Fruit fly (Drosophila melanogaster): ENCODE data around the gene RhoGAP92B.

Gene RhoGAP92B

DNA sequence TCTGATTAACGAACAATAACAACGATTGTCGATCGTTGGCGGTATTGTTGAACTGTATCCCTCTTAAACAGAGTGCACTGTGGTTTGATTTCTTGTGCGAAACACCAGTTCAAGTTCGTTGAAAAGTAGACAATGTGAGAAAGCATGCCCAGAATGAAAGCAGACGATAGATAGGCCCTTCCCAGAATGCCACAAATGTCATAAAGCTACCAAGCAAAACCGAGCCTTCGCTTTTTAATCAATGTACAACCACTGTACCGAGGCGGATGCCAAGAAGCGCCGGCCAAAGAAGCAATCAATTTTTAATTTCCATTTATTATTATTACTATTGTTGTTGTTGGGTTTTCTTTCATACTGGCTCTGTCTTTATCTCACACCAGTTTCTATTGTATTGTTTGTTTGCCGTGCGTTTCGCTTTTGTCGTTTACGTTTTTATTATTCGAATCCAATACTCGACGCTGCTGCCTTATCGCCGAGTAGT lies 3.9 kb downstream of the RhoGAP92B start (continued):
- TF ChIP-seq Doc3 (GFP tag; IDR thresholded peaks at IDR 0.05; ENCODE audit: partially characterized antibody) = no peak
- peak; percentile 60 for TF ChIP-seq CG31365 (tag; optimal IDR thresholded peaks at IDR 0.05)
- TF ChIP-seq odd (GFP tag; optimal IDR thresholded peaks at IDR 0.05) = peak; percentile 79
- peak; percentile 73 for TF ChIP-seq Bdp1 (GFP tag; optimal IDR thresholded peaks at IDR 0.05)
- TF ChIP-seq aop (GFP tag; IDR thresholded peaks at IDR 0.05) = no peak
- no peak for TF ChIP-seq Hmx (GFP tag; optimal IDR thresholded peaks at IDR 0.05)
- peak; percentile 78 for TF ChIP-seq tin (GFP tag; optimal IDR thresholded peaks at IDR 0.05)
- peak; percentile 65 for TF ChIP-seq CG13123 (GFP tag; optimal IDR thresholded peaks at IDR 0.05)
- TF ChIP-seq Dad (GFP tag; optimal IDR thresholded peaks at IDR 0.05) = peak; percentile 74
- TF ChIP-seq zen2 (GFP tag; IDR thresholded peaks at IDR 0.05; ENCODE audit: partially characterized antibody) = no peak
- TF ChIP-seq zen (tag; optimal IDR thresholded peaks at IDR 0.05) = peak; percentile 5
- TF ChIP-seq CG4282 (GFP tag; optimal IDR thresholded peaks at IDR 0.05) = peak; percentile 73
- peak; percentile 85 for TF ChIP-seq sob (GFP tag; IDR thresholded peaks at IDR 0.05)
- peak; percentile 88 for TF ChIP-seq CG15269 (tag; optimal IDR thresholded peaks at IDR 0.05)
- TF ChIP-seq tll (GFP tag; optimal IDR thresholded peaks at IDR 0.05) = no peak
- TF ChIP-seq B-H1 (GFP tag; IDR thresholded peaks at IDR 0.05) = peak; percentile 72
- peak; percentile 69 for TF ChIP-seq CG10959 (GFP tag; IDR thresholded peaks at IDR 0.05)
- peak; percentile 69 for TF ChIP-seq pnt (GFP tag; optimal IDR thresholded peaks at IDR 0.05)
- TF ChIP-seq phol (tag; optimal IDR thresholded peaks at IDR 0.05) = peak; percentile 76
- peak; percentile 38; the same call in 1 of the 2 replicates for TF ChIP-seq Scr (GFP tag; IDR thresholded peaks at IDR 0.05; ENCODE audit: partially characterized antibody)
- peak; percentile 78 for TF ChIP-seq onecut (GFP tag; IDR thresholded peaks at IDR 0.05)
- peak; percentile 70 for TF ChIP-seq pb (GFP tag; optimal IDR thresholded peaks at IDR 0.05)
- 0 out of 2 replicates have a peak, but pooled peaks have one; percentile 23 for TF ChIP-seq CkIIα-i1 (GFP tag; IDR thresholded peaks at IDR 0.05)
- TF ChIP-seq tio (GFP tag; optimal IDR thresholded peaks at IDR 0.05) = peak; percentile 73
- TF ChIP-seq hb (GFP tag; IDR thresholded peaks at IDR 0.05; ENCODE audit: partially characterized antibody) = no peak
- TF ChIP-seq ftz-f1 (GFP tag; optimal IDR thresholded peaks at IDR 0.05) = no peak
- peak; percentile 74 for TF ChIP-seq Dek (tag; optimal IDR thresholded peaks at IDR 0.05)
- peak; percentile 65 for TF ChIP-seq CG3838 (GFP tag; optimal IDR thresholded peaks at IDR 0.05)
- peak; percentile 82 for TF ChIP-seq sisA (GFP tag; IDR thresholded peaks at IDR 0.05)
- peak; percentile 53 for TF ChIP-seq CG6683 (GFP tag; optimal IDR thresholded peaks at IDR 0.05)
- TF ChIP-seq sqz (GFP tag; optimal IDR thresholded peaks at IDR 0.05) = no peak
- TF ChIP-seq CG42726 (GFP tag; IDR thresholded peaks at IDR 0.05; ENCODE audit: partially characterized antibody) = no peak
- peak; percentile 25; the same call in 1 of the 2 replicates for TF ChIP-seq danr (GFP tag; IDR thresholded peaks at IDR 0.05)
- TF ChIP-seq CG8478 (optimal IDR thresholded peaks at IDR 0.05) = no peak
- peak; percentile 29 for TF ChIP-seq CG3995 (GFP tag; optimal IDR thresholded peaks at IDR 0.05)
- TF ChIP-seq fd64A (GFP tag; optimal IDR thresholded peaks at IDR 0.05) = peak; percentile 76
- TF ChIP-seq CG30431 (GFP tag; optimal IDR thresholded peaks at IDR 0.05) = peak; percentile 72
- TF ChIP-seq oc (tag; optimal IDR thresholded peaks at IDR 0.05) = peak; percentile 76
- peak; percentile 77 for TF ChIP-seq CG4730 (GFP tag; IDR thresholded peaks at IDR 0.05)
- peak; percentile 67 for TF ChIP-seq peb (GFP tag; IDR thresholded peaks at IDR 0.05)
- no peak for TF ChIP-seq CG6791 (GFP tag; IDR thresholded peaks at IDR 0.05; ENCODE audit: partially characterized antibody)
- TF ChIP-seq Kr (GFP tag; optimal IDR thresholded peaks at IDR 0.05) = no peak
- TF ChIP-seq CG10565 (GFP tag; optimal IDR thresholded peaks at IDR 0.05) = no peak
- peak; percentile 37 for TF ChIP-seq CG5180 (GFP tag; optimal IDR thresholded peaks at IDR 0.05)
- TF ChIP-seq CG8924 (tag; optimal IDR thresholded peaks at IDR 0.05) = peak; percentile 84
- TF ChIP-seq fd102C (GFP tag; optimal IDR thresholded peaks at IDR 0.05) = no peak
- TF ChIP-seq dmrt11E (tag; optimal IDR thresholded peaks at IDR 0.05) = peak; percentile 55
- TF ChIP-seq CG10209 (GFP tag; optimal IDR thresholded peaks at IDR 0.05) = peak; percentile 83
- TF ChIP-seq CG17359 (tag; optimal IDR thresholded peaks at IDR 0.05) = peak; percentile 84
- no peak for TF ChIP-seq CG14860 (GFP tag; IDR thresholded peaks at IDR 0.05; ENCODE audit: partially characterized antibody)

All from whole organism, embryonic.